Worm (Caenorhabditis elegans) whole organism, L2 larva: ENCODE results near the gene ifas-1.

ENCODE experiments used
- F13H6.1 ChIP-seq: sonication (generic microtip); optimal IDR thresholded peaks from 2 replicates; lab custom pipeline; 2016; ENCODE audit warnings: missing genetic modification characterization, missing compliant biosample characterization
- ceh-82 ChIP-seq: fragments of 150-350 bp; optimal IDR thresholded peaks from 2 replicates; lab custom pipeline; 2014; ENCODE audit warnings: missing biosample characterization, missing genetic modification characterization
- elt-1 ChIP-seq: fragments of 150-350 bp; optimal IDR thresholded peaks from 2 replicates; lab custom pipeline; 2014; ENCODE audit warnings: missing biosample characterization, missing genetic modification characterization
- lin-39 ChIP-seq: fragments of 150-350 bp; optimal IDR thresholded peaks from 2 replicates; lab custom pipeline; 2014; ENCODE audit warnings: missing biosample characterization, missing genetic modification reagents, missing genetic modification characterization
- mab-5 ChIP-seq: fragments of 150-350 bp; optimal IDR thresholded peaks from 2 replicates; lab custom pipeline; 2014; ENCODE audit warnings: missing biosample characterization, missing genetic modification characterization
- mdl-1 ChIP-seq, 2 experiments: fragments of 150-350 bp in 1 of 2; sonication (generic microtip) in 1 of 2; optimal IDR thresholded peaks; 2 replicates each; lab custom pipeline; 2017; ENCODE audit warnings: missing biosample characterization in 2 of 2, missing genetic modification characterization in 2 of 2
- nhr-11 ChIP-seq: fragments of 150-350 bp; optimal IDR thresholded peaks from 2 replicates; lab custom pipeline; 2014; ENCODE audit warnings: missing biosample characterization, missing genetic modification characterization
- nhr-12 ChIP-seq: fragments of 150-350 bp; optimal IDR thresholded peaks from 2 replicates; lab custom pipeline; 2014; ENCODE audit warnings: missing biosample characterization, missing genetic modification characterization
- nhr-237 ChIP-seq: fragments of 150-350 bp; optimal IDR thresholded peaks from 2 replicates; lab custom pipeline; 2014; ENCODE audit warnings: missing biosample characterization, missing genetic modification characterization
- nhr-25 ChIP-seq: fragments of 150-350 bp; sonication (generic microtip); optimal IDR thresholded peaks from 3 replicates; lab custom pipeline; 2014; ENCODE audit warnings: missing biosample characterization, missing genetic modification characterization
- nhr-77 ChIP-seq: fragments of 150-350 bp; optimal IDR thresholded peaks from 2 replicates; lab custom pipeline; 2014; ENCODE audit warnings: missing biosample characterization, missing genetic modification characterization
- sem-4 ChIP-seq: fragments of 150-350 bp; optimal IDR thresholded peaks from 2 replicates; lab custom pipeline; 2014; ENCODE audit warnings: missing biosample characterization, missing genetic modification reagents, missing genetic modification characterization
- ztf-11 ChIP-seq: sonication (generic microtip); optimal IDR thresholded peaks from 2 replicates; lab custom pipeline; 2017; ENCODE audit warnings: missing biosample characterization, missing genetic modification characterization
- ztf-4 ChIP-seq: fragments of 150-350 bp; optimal IDR thresholded peaks from 2 replicates; lab custom pipeline; 2014; ENCODE audit warnings: missing biosample characterization, missing genetic modification characterization

DNA sequence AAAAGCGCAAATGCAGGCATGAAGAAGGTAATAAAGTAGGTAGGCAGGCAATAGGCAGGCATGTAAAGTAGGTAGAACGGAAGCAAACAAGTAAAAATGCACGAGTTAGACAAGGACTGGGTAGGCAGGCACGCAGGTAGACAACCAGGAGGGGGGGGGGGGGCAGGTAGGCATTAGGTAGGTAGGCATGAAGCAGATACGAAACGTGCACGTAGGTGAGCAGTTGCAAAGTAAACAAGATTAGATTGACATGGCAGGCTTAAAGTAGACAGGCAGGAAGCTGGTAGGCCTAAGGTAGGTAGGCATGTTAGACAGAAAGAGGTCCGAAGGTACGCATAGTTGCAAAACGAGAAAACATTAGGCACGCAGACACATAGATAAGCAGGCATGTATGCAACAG, 9.5 kb downstream of the ifas-1 start:
- no peak for TF ChIP-seq sem-4
- no peak for TF ChIP-seq lin-39 (tag; lab: Kevin White, UChicago)
- no peak for TF ChIP-seq nhr-25 (tag; lab: Kevin White, UChicago)
- no peak for TF ChIP-seq ztf-11 (tag; lab: Kevin White, UChicago)
- TF ChIP-seq elt-1 (tag; lab: Kevin White, UChicago) = no peak
- TF ChIP-seq mdl-1 (tag; optimal IDR thresholded peaks at IDR 0.05; lab: Kevin White, UChicago) = no peak
- TF ChIP-seq nhr-77 = no peak
- no peak for TF ChIP-seq nhr-237
- no peak for TF ChIP-seq ceh-82 (tag; lab: Kevin White, UChicago)
- TF ChIP-seq mab-5 = no peak
- no peak for TF ChIP-seq nhr-11 (tag; lab: Kevin White, UChicago)
- TF ChIP-seq nhr-12 (tag; lab: Kevin White, UChicago) = no peak
- no peak for TF ChIP-seq ztf-4 (tag; lab: Kevin White, UChicago)
- TF ChIP-seq F13H6.1 (tag; lab: Kevin White, UChicago) = no peak
